Worm (Caenorhabditis elegans) whole organism, L2 larva: ENCODE results near the gene str-211.

ENCODE experiments used
- F13H6.1 ChIP-seq: sonication (generic microtip); optimal IDR thresholded peaks from 2 replicates; lab custom pipeline; 2016; ENCODE audit warnings: missing genetic modification characterization, missing compliant biosample characterization
- ZK546.5 ChIP-seq: sonication (generic microtip); optimal IDR thresholded peaks from 2 replicates; lab custom pipeline; 2017; ENCODE audit warnings: missing biosample characterization, missing genetic modification characterization
- blmp-1 ChIP-seq: sonication (generic microtip); optimal IDR thresholded peaks from 2 replicates; lab custom pipeline; 2017; ENCODE audit warnings: missing genetic modification characterization, mild to moderate bottlenecking, missing compliant biosample characterization, antibody characterized with exemption, moderate library complexity; ENCODE audit not compliant: insufficient read depth
- egl-27 ChIP-seq: sonication (generic microtip); optimal IDR thresholded peaks from 3 replicates; lab custom pipeline; 2017; ENCODE audit warnings: missing biosample characterization, missing genetic modification reagents, missing genetic modification characterization
- lin-13 ChIP-seq: fragments of 150-350 bp; optimal IDR thresholded peaks from 2 replicates; lab custom pipeline; 2014; ENCODE audit warnings: missing biosample characterization, missing genetic modification reagents, missing genetic modification characterization
- lsy-2 ChIP-seq, 2 experiments: fragments of 150-350 bp in 1 of 2; sonication (generic microtip) in 1 of 2; optimal IDR thresholded peaks; 2 replicates each; lab custom pipeline; 2014 to 2017; ENCODE audit warnings: missing biosample characterization in 2 of 2, missing genetic modification characterization in 2 of 2
- unc-39 ChIP-seq: fragments of 150-350 bp; optimal IDR thresholded peaks from 2 replicates; lab custom pipeline; 2014; ENCODE audit warnings: missing biosample characterization, missing genetic modification characterization
- ztf-11 ChIP-seq: sonication (generic microtip); optimal IDR thresholded peaks from 2 replicates; lab custom pipeline; 2017; ENCODE audit warnings: missing biosample characterization, missing genetic modification characterization

DNA sequence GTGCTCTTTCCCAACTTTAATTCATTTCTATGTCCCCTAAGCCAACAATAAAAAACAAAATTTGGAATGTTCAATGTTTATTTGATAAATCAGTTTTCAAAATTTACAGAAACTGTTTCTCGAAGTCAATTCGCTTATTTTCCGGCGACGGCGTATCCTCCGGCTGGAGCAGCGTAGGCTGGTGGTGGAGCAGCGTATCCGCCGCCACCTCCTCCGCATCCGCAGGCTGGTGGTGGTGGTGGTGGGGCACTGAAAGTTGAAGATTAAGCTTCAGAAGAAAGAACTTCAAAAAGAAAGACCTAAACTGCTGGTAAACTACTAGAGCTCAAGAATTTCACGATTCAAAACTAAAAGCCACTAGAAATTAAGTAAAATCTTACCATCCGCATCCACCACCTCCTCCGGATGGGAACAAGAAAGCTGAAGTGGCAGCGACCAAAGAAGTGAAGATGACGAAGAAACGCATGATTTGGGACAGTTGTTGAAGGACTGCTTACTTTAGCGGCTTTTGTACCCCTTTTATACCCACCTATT lies 26.0 kb downstream of the str-211 start, which contains the start of gene C02E7.7:
- TF ChIP-seq lin-13 (GFP tag; lab: Kevin White, UChicago) (no peak), ZK546.5 (tag; lab: Kevin White, UChicago) (no peak), ztf-11 (tag; lab: Kevin White, UChicago) (no peak), egl-27 (tag; lab: Kevin White, UChicago) (no peak), unc-39 (tag; lab: Kevin White, UChicago) (no peak), lsy-2 (tag; optimal IDR thresholded peaks at IDR 0.05; lab: Kevin White, UChicago) (no peak), blmp-1 (tag; lab: Kevin White, UChicago) (no peak), F13H6.1 (tag; lab: Kevin White, UChicago) (no peak)
